Fruit fly (Drosophila melanogaster) whole organism, wandering third instar larva: ENCODE measurements around the gene Sarm.

Source experiments
- Hr78 ChIP-seq: fragments of >200 bp; optimal IDR thresholded peaks from 2 replicates; lab custom pipeline; 2017; ENCODE audit warnings: missing biosample characterization, missing genetic modification characterization
- Hr83 ChIP-seq: fragments of 200-300 bp; sonication (Bioruptor generic); optimal IDR thresholded peaks from 2 replicates; lab custom pipeline; 2016; ENCODE audit warnings: missing biosample characterization, mild to moderate bottlenecking, missing genetic modification characterization, moderate library complexity; ENCODE audit not compliant: poor library complexity, severe bottlenecking
- Sp1 ChIP-seq: fragments of 200-800 bp; sonication (Bioruptor generic); optimal IDR thresholded peaks from 3 replicates; lab custom pipeline; 2019; ENCODE audit warnings: missing biosample characterization, mild to moderate bottlenecking, missing genetic modification characterization, moderate library complexity
- foxo ChIP-seq, 2 experiments: fragments of 200-800 bp; sonication (Bioruptor generic); optimal IDR thresholded peaks; 2 replicates in 1 of 2; 3 replicates in 1 of 2; lab custom pipeline; 2016 to 2017; ENCODE audit warnings: missing biosample characterization in 2 of 2, missing genetic modification characterization in 2 of 2
- fru ChIP-seq: fragments of 200-800 bp; sonication (Bioruptor generic); optimal IDR thresholded peaks from 3 replicates; lab custom pipeline; 2016; ENCODE audit warnings: missing biosample characterization, mild to moderate bottlenecking, missing genetic modification characterization
- jim ChIP-seq: fragments of 175-275, 200-325 bp; sonication (Bioruptor generic); optimal IDR thresholded peaks from 2 replicates; lab custom pipeline; 2016; ENCODE audit warnings: missing biosample characterization, mild to moderate bottlenecking, missing genetic modification characterization
- pan ChIP-seq: fragments of >200 bp; optimal IDR thresholded peaks from 2 replicates; lab custom pipeline; 2017
- psq ChIP-seq: fragments of 200-800 bp; sonication (Bioruptor generic); optimal IDR thresholded peaks from 3 replicates; lab custom pipeline; 2017; ENCODE audit warnings: missing biosample characterization, mild to moderate bottlenecking, missing genetic modification characterization, moderate library complexity

DNA sequence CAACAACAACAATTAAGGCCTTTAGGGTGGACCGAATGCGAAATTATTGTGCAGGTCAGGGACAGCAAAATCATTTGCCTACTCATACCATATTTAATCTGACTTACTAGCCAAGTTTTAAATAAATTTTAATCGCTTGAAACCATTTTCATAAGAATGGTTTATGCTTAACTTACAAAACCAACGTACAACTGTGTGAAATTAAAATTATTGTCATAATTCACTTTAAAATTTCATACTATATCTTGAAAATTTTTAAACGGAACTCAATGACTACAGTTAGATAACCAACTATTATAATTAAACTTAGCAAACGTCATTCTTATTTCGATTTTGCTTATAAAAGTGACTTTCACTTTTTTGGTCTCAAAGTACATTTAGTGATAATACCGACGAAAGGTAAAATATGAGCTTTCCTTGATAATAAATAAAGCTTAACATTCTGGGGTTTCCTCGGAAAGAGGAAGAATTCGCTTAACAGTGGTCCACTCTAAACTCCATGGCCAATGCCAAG lies 6.9 kb upstream of the Sarm start:
- no peak for TF ChIP-seq Hr83 (GFP tag; lab: Kevin White, UChicago)
- no peak for TF ChIP-seq jim (GFP tag; lab: Kevin White, UChicago)
- peak; percentile 62 for TF ChIP-seq psq (GFP tag; lab: Kevin White, UChicago)
- TF ChIP-seq Hr78 (GFP tag; lab: Kevin White, UChicago), result no peak
- no peak for TF ChIP-seq pan (lab: Kevin White, UChicago)
- peak; percentile 64 for TF ChIP-seq Sp1
- peak; percentile 82 for TF ChIP-seq fru (GFP tag; lab: Kevin White, UChicago)
- TF ChIP-seq foxo (GFP tag; optimal IDR thresholded peaks at IDR 0.05; lab: Kevin White, UChicago), result peak in 1 of 2 experiments; percentile 80
